Worm (Caenorhabditis elegans): Measurements from ENCODE around the gene F45D3.3.

Gene F45D3.3

DNA sequence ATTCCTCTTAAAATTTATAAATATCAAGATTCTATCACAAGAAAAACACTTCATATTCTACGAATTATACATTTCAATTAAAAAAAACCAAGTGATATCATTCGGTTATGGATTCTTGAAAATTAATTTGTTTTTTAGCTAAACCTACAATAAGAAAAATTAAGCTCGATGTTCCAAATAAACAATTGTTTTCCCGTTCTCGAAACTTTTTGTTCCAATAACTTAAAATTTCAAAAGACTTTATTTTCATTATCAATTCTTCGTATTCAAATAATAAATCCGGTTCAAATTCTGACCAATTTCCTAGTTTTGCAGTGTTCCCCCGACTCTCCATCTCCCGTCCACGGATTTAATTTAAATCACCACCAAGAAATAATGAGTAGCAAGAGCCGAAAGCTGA, 29.1 kb upstream of the F45D3.3 start, which contains the start of gene E02A10.3:
Gene E02A10.3, plus strand, starts transcription at position 301 of the 400 bp plus-strand sequence.
- TF ChIP-seq lsy-12 (tag; optimal IDR thresholded peaks at IDR 0.05) (no peak), nhr-28 (tag; optimal IDR thresholded peaks at IDR 0.05) (no peak), elt-3 (tag; optimal IDR thresholded peaks at IDR 0.05) (no peak), ama-1 (optimal IDR thresholded peaks at IDR 0.05) (no peak), nhr-11 (tag; optimal IDR thresholded peaks at IDR 0.05) (no peak), fos-1 (tag; optimal IDR thresholded peaks at IDR 0.05) (no peak), tbx-2 (tag; optimal IDR thresholded peaks at IDR 0.05) (no peak), fkh-10 (GFP tag; optimal IDR thresholded peaks at IDR 0.05) (no peak), nhr-43 (tag; optimal IDR thresholded peaks at IDR 0.05; ENCODE audit: poor library complexity, severe bottlenecking) (no peak), pha-4 (tag; optimal IDR thresholded peaks at IDR 0.05) (no peak)

- no peak for TF ChIP-seq tbx-2 (tag; optimal IDR thresholded peaks at IDR 0.05)
- TF ChIP-seq nhr-43 (tag; optimal IDR thresholded peaks at IDR 0.05; ENCODE audit: poor library complexity, severe bottlenecking) = no peak
- TF ChIP-seq fkh-10 (GFP tag; optimal IDR thresholded peaks at IDR 0.05) = no peak
- TF ChIP-seq nhr-25 (tag; optimal IDR thresholded peaks at IDR 0.05) = no peak
- TF ChIP-seq nhr-23 (tag; optimal IDR thresholded peaks at IDR 0.05) = no peak
- no peak for TF ChIP-seq nhr-77 (tag; optimal IDR thresholded peaks at IDR 0.05)
- no peak for TF ChIP-seq egl-5 (tag; optimal IDR thresholded peaks at IDR 0.05)
- no peak for TF ChIP-seq nhr-237 (tag; optimal IDR thresholded peaks at IDR 0.05)
- TF ChIP-seq pha-4 (tag; optimal IDR thresholded peaks at IDR 0.05) = no peak
- no peak for TF ChIP-seq ceh-16 (tag; optimal IDR thresholded peaks at IDR 0.05)
Observed at ce11 chrV:12576495-12576947, 26.3 kb upstream of the F45D3.3 start, which contains the start of gene grl-23. grl-23 (minus strand) TSS chrV:12576897.

DNA sequence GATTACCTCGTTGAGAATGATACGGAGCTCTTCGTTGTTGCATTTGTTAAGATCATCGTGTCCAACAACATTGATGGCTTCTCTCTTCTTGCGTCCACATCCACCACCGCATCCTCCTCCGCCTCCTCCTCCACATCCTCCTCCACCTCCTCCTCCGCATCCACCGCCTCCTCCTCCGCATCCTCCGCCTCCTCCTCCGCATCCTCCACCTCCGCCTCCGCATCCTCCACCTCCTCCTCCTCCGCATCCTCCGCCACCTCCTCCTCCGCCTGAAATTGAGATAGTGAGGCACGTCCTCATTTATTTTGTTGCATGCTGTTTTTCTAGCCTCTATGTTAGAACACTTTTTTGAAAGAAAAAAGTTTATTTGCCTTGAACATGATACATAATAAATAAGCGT, 25.7 kb upstream of the F45D3.3 start:
- TF ChIP-seq elt-1 (tag; optimal IDR thresholded peaks at IDR 0.05) (no peak), nhr-67 (tag; optimal IDR thresholded peaks at IDR 0.05) (no peak), fkh-10 (GFP tag; optimal IDR thresholded peaks at IDR 0.05) (no peak), R02D3.7 (tag; optimal IDR thresholded peaks at IDR 0.05) (no peak), fos-1 (tag; optimal IDR thresholded peaks at IDR 0.05) (no peak), nhr-77 (tag; optimal IDR thresholded peaks at IDR 0.05) (no peak), nhr-12 (tag; optimal IDR thresholded peaks at IDR 0.05) (no peak), ztf-11 (tag; optimal IDR thresholded peaks at IDR 0.05) (no peak), nhr-25 (tag; optimal IDR thresholded peaks at IDR 0.05) (no peak), nhr-76 (tag; optimal IDR thresholded peaks at IDR 0.05) (no peak)

ce11 chrV:12570271-12570670, 20.1 kb upstream of the F45D3.3 start:
- TF ChIP-seq fos-1 (tag; optimal IDR thresholded peaks at IDR 0.05) = no peak
- no peak for TF ChIP-seq lin-39 (tag; optimal IDR thresholded peaks at IDR 0.05)
- no peak for TF ChIP-seq jun-1 (tag; optimal IDR thresholded peaks at IDR 0.05)
- TF ChIP-seq mdl-1 (tag; optimal IDR thresholded peaks at IDR 0.05) = no peak
- no peak for TF ChIP-seq elt-1 (tag; optimal IDR thresholded peaks at IDR 0.05)
- TF ChIP-seq nhr-25 (tag; optimal IDR thresholded peaks at IDR 0.05) = no peak
- no peak for TF ChIP-seq nhr-28 (tag; optimal IDR thresholded peaks at IDR 0.05)
- no peak for TF ChIP-seq eor-1 (tag; optimal IDR thresholded peaks at IDR 0.05)
- no peak for TF ChIP-seq nhr-11 (tag; optimal IDR thresholded peaks at IDR 0.05)
- TF ChIP-seq fkh-10 (GFP tag; optimal IDR thresholded peaks at IDR 0.05) = no peak
- no peak for TF ChIP-seq ztf-11 (tag; optimal IDR thresholded peaks at IDR 0.05)
- no peak for TF ChIP-seq elt-2 (tag; optimal IDR thresholded peaks at IDR 0.05)
- no peak for TF ChIP-seq elt-3 (tag; optimal IDR thresholded peaks at IDR 0.05)
- no peak for TF ChIP-seq nhr-77 (tag; optimal IDR thresholded peaks at IDR 0.05)
- no peak for TF ChIP-seq ceh-82 (tag; optimal IDR thresholded peaks at IDR 0.05)
- no peak for TF ChIP-seq egl-5 (tag; optimal IDR thresholded peaks at IDR 0.05)
- no peak for TF ChIP-seq mml-1 (tag; optimal IDR thresholded peaks at IDR 0.05)

- TF ChIP-seq egl-5 (tag; optimal IDR thresholded peaks at IDR 0.05) (no peak), ceh-9 (tag; optimal IDR thresholded peaks at IDR 0.05) (no peak), unc-62 (GFP tag; optimal IDR thresholded peaks at IDR 0.05) (no peak), nhr-28 (tag; optimal IDR thresholded peaks at IDR 0.05) (no peak), jun-1 (tag; optimal IDR thresholded peaks at IDR 0.05) (no peak), ceh-28 (tag; optimal IDR thresholded peaks at IDR 0.05) (no peak), ceh-82 (tag; optimal IDR thresholded peaks at IDR 0.05) (no peak)
Observed at ce11 chrV:12567850-12568249, 17.7 kb upstream of the F45D3.3 start, which contains the start of gene E02A10.4. E02A10.4 (minus strand) TSS chrV:12567950.

ce11 chrV:12567312-12567711, 17.1 kb upstream of the F45D3.3 start:
- TF ChIP-seq mdl-1 (tag; optimal IDR thresholded peaks at IDR 0.05) (no peak), nfya-1 (tag; optimal IDR thresholded peaks at IDR 0.05; ENCODE audit: insufficient read depth) (no peak), ceh-9 (tag; optimal IDR thresholded peaks at IDR 0.05) (no peak), ztf-4 (tag; optimal IDR thresholded peaks at IDR 0.05) (no peak), lin-15B (tag; optimal IDR thresholded peaks at IDR 0.05) (no peak), ceh-28 (tag; optimal IDR thresholded peaks at IDR 0.05) (no peak), nhr-23 (tag; optimal IDR thresholded peaks at IDR 0.05) (no peak)

Data from whole organism, L3 larva.